Fruit fly (Drosophila melanogaster): ENCODE measurements around the gene ND-15.

Gene ND-15

DNA sequence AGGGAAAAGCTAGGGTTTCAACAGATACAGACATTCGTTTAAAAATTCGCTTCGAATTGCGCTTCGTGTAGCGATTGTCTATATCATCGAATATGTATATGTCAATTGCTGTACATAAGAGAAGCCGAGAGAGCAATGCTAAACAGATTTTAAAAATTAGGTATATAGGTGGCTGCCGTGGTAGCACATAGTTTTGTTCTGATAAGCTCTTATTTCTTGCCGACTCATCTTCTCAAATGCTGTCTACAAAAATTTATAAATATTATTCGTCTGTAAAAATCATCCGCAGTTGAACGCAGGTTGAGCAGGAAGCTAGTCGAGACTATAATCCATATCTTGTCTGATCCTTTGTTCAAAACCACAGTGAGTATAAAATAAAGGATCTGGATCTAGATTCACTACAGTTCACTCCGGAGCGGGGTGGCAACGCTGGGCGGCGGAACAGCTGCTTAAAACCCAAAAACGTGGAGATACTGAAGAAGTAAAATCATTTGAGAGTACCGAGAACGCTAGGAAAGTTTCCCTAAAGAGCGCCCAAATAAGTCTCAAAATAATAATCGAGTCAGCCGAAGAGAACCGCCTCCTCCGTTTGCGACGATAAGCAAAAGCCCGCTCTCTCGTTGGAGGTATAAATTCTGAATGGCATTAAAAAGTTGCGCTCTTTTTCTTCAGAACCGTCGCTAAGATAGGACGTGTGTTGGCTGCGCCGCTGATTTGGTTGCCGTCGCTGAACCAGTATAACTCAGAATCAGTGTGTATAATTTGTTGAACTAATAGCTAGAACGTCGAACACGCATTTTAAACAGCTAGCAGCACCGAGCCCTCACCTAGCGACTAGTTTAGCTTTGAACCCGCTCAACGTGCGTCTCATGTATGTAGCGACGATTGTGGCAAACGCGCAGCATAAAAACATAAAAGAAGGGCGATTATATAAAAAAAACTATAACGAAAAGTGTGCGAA is 6.8 kb upstream of the ND-15 start (continued):
- TF ChIP-seq NfI (GFP tag; optimal IDR thresholded peaks at IDR 0.05), result peak; percentile 2
- peak; percentile 58 for TF ChIP-seq rib (GFP tag; IDR thresholded peaks at IDR 0.05)
- TF ChIP-seq eve (GFP tag; optimal IDR thresholded peaks at IDR 0.05), result no peak
- peak in 1 of 3 experiments; percentile 73 for TF ChIP-seq Stat92E (GFP tag; optimal IDR thresholded peaks at IDR 0.05)
- TF ChIP-seq CG18599 (GFP tag; optimal IDR thresholded peaks at IDR 0.05), result peak; percentile 54
- TF ChIP-seq Sry-β (GFP tag; optimal IDR thresholded peaks at IDR 0.05), result peak; percentile 55
- TF ChIP-seq ssp (GFP tag; IDR thresholded peaks at IDR 0.05), result no peak
- TF ChIP-seq HHEX (GFP tag; optimal IDR thresholded peaks at IDR 0.05), result peak; percentile 8
- peak; percentile 40 for TF ChIP-seq Dp (GFP tag; optimal IDR thresholded peaks at IDR 0.05)
- peak; percentile 38 for TF ChIP-seq CG9727 (GFP tag; optimal IDR thresholded peaks at IDR 0.05)
- peak; percentile 17; the same call in 1 of the 2 replicates for TF ChIP-seq amos (GFP tag; IDR thresholded peaks at IDR 0.05; ENCODE audit: partially characterized antibody)
- peak; percentile 25 for TF ChIP-seq caup (GFP tag; optimal IDR thresholded peaks at IDR 0.05; ENCODE audit: severe bottlenecking)
- no peak for TF ChIP-seq CG7839 (tag; optimal IDR thresholded peaks at IDR 0.05)
- TF ChIP-seq gsb (GFP tag; IDR thresholded peaks at IDR 0.05), result no peak
- TF ChIP-seq BEAF-32 (GFP tag; optimal IDR thresholded peaks at IDR 0.05), result peak; percentile 17
- TF ChIP-seq CrebB (tag; optimal IDR thresholded peaks at IDR 0.05), result peak; percentile 25
- TF ChIP-seq CG8290 (GFP tag; optimal IDR thresholded peaks at IDR 0.05), result no peak
- peak in 1 of 2 experiments; percentile 53 for TF ChIP-seq CG8290 (tag; optimal IDR thresholded peaks at IDR 0.05)
- peak; percentile 46 for TF ChIP-seq stwl (tag; optimal IDR thresholded peaks at IDR 0.05)
- no peak for TF ChIP-seq Hr51 (GFP tag; optimal IDR thresholded peaks at IDR 0.05)
- peak; percentile 70 for TF ChIP-seq CG34224 (GFP tag; IDR thresholded peaks at IDR 0.05; ENCODE audit: partially characterized antibody)
- peak; percentile 34 for TF ChIP-seq yki (optimal IDR thresholded peaks at IDR 0.05)

dm6 chr2L:109098-109799 is 5.3 kb upstream of the ND-15 start:
- TF ChIP-seq MBD-R2 (GFP tag; IDR thresholded peaks at IDR 0.05), result peak; percentile 13; the same call in 1 of the 2 replicates
- no peak for TF ChIP-seq h (optimal IDR thresholded peaks at IDR 0.05)
- TF ChIP-seq mirr (GFP tag; optimal IDR thresholded peaks at IDR 0.05), result peak; percentile 63
- no peak for TF ChIP-seq CG14710 (tag; optimal IDR thresholded peaks at IDR 0.05)
- TF ChIP-seq Dip2 (GFP tag; IDR thresholded peaks at IDR 0.05), result no peak
- TF ChIP-seq ewg (GFP tag; optimal IDR thresholded peaks at IDR 0.05), result peak; percentile 57
- peak; percentile 33; the same call in 1 of the 2 replicates for TF ChIP-seq CG13287 (GFP tag; IDR thresholded peaks at IDR 0.05; ENCODE audit: partially characterized antibody)
- no peak for TF ChIP-seq insv (GFP tag; optimal IDR thresholded peaks at IDR 0.05)
- no peak for TF ChIP-seq dan (GFP tag; IDR thresholded peaks at IDR 0.05)
- peak; percentile 22 for TF ChIP-seq kah (GFP tag; optimal IDR thresholded peaks at IDR 0.05)
- peak; percentile 51 for TF ChIP-seq CG13894 (tag; optimal IDR thresholded peaks at IDR 0.05)
- peak; percentile 41 for TF ChIP-seq lab (GFP tag; optimal IDR thresholded peaks at IDR 0.05)
- TF ChIP-seq chinmo (GFP tag; IDR thresholded peaks at IDR 0.05; ENCODE audit: partially characterized antibody), result peak; percentile 86; the same call in 3 of the 4 replicates
- no peak for TF ChIP-seq HHEX (GFP tag; optimal IDR thresholded peaks at IDR 0.05)
- TF ChIP-seq sug (tag; optimal IDR thresholded peaks at IDR 0.05), result peak; percentile 88
- TF ChIP-seq sob (GFP tag; IDR thresholded peaks at IDR 0.05), result 0 out of 2 replicates have a peak, but pooled peaks have one; percentile 5
- peak; percentile 84 for TF ChIP-seq exex (tag; optimal IDR thresholded peaks at IDR 0.05)
- TF ChIP-seq CG34422 (GFP tag; IDR thresholded peaks at IDR 0.05), result no peak; the same call in 2 of the 3 replicates
- TF ChIP-seq CG17385 (GFP tag; optimal IDR thresholded peaks at IDR 0.05), result no peak
- no peak for TF ChIP-seq z (GFP tag; IDR thresholded peaks at IDR 0.05)
- TF ChIP-seq CG10543 (GFP tag; optimal IDR thresholded peaks at IDR 0.05), result peak; percentile 75
- TF ChIP-seq twi (tag; optimal IDR thresholded peaks at IDR 0.05), result peak; percentile 88
- TF ChIP-seq tx (GFP tag; optimal IDR thresholded peaks at IDR 0.05), result peak; percentile 4
- TF ChIP-seq NC2β (GFP tag; optimal IDR thresholded peaks at IDR 0.05), result no peak
- TF ChIP-seq dati (GFP tag; IDR thresholded peaks at IDR 0.05), result no peak
